Fruit fly (Drosophila melanogaster) S2 (cell line): ENCODE measurements around the gene Taf2.

Experiments
- CG8478 ChIP-seq: fragments of >200 bp; optimal IDR thresholded peaks from 2 replicates; lab custom pipeline; 2018
- CTCF ChIP-seq, 2 experiments: fragments of >200 bp; optimal IDR thresholded peaks; 2 replicates each; lab custom pipeline; 2018

The Taf2 gene

DNA sequence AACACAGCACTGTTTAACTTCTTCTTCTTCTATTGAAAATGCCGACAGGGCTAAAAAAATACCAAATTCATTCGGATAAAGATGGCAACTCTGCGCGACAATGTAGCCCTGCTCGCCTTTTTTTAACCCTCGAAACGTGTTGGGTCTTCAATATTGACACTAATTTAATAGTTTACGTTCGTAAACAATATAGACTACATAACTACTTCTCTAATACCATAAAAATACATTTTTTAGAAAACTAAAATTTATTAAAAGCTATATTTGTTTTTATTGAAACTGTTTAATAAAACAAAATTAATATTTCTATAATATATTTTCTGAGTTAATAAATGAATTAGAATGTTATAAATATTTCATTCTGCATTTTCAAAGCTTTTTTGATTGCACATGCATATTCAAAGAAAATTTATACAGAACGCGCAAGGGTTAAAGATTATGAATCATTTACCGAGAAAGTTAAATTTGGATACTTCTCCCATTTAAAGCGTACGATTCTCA is at the start of gene Taf2, which contains the start of gene CalpB:
Gene Taf2, minus strand, starts transcription at position 54 of the 501 bp plus-strand sequence.
Gene CalpB, plus strand, starts transcription at position 133 of the 501 bp plus-strand sequence.
- TF ChIP-seq CTCF (optimal IDR thresholded peaks at IDR 0.05; lab: Kevin White, UChicago): peak in 1 of 2 experiments; percentile 30
- TF ChIP-seq CG8478 (lab: Kevin White, UChicago): no peak

DNA sequence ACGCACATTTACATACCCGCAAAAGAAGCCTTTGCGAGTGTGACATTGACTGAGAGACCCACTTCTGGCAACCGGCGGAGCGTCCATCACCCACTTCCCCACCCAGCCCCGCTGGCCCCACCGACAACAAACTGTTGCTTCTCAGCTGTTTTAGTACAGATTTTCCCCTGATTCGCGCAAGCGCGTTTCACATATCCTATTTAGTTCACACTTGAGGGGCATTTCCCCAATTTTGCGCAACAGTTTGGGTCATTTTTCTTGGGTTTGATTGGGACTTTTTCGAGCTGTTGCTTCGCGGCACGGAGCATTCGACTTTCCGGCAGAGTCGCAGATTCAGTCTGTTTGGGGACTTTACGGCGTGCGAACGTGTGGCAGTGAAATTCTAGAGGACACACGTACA is 38.7 kb upstream of the Taf2 start:
- no peak for TF ChIP-seq CTCF (optimal IDR thresholded peaks at IDR 0.05; lab: Kevin White, UChicago)
- no peak for TF ChIP-seq CG8478 (lab: Kevin White, UChicago)

DNA sequence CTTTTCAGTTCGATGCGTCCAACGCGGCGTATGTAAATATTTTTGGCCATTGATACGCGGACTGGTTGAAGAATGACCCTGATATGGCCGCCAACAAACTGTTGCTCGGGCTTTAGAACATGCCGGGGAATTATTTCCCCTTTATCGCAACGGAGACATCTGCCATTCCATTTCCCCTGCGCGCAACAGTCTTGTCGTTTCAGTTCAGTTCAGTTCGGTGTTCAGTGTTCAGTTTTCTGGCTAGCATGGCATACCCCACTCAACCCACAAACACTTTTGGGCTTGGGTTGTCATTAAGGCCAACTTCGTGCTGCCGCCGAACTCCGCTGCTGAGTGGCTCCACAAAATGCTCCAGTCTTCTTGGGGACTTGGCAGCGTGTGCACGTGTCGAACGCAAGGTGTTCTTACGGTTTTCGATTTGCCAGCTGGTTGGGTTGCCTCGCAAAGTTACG is 19.3 kb upstream of the Taf2 start, which contains the start of gene bma:
Gene bma, plus strand, starts transcription at position 402 of the 452 bp plus-strand sequence.
- no peak for TF ChIP-seq CG8478 (lab: Kevin White, UChicago)
- no peak for TF ChIP-seq CTCF (optimal IDR thresholded peaks at IDR 0.05; lab: Kevin White, UChicago)

DNA sequence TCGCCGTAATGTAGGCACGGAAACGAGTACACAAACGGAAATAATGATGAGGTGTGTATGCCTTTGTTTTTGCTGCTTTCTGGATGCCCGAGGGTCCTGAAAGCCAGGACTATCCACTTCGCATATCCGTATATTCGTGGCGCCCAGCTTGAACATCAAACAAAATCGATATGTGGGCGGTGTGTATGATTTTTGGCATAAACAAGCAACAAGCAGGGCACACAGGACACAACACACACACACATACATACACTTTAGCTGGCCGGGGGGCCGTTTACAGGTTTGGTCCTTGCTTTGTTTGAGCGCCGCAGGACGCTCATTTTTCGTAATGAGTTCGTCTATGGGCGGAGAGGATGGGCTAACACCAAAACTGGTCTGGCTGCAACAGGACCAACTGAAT is 16.5 kb upstream of the Taf2 start:
- TF ChIP-seq CG8478 (lab: Kevin White, UChicago) (no peak), CTCF (optimal IDR thresholded peaks at IDR 0.05; lab: Kevin White, UChicago) (no peak)

DNA sequence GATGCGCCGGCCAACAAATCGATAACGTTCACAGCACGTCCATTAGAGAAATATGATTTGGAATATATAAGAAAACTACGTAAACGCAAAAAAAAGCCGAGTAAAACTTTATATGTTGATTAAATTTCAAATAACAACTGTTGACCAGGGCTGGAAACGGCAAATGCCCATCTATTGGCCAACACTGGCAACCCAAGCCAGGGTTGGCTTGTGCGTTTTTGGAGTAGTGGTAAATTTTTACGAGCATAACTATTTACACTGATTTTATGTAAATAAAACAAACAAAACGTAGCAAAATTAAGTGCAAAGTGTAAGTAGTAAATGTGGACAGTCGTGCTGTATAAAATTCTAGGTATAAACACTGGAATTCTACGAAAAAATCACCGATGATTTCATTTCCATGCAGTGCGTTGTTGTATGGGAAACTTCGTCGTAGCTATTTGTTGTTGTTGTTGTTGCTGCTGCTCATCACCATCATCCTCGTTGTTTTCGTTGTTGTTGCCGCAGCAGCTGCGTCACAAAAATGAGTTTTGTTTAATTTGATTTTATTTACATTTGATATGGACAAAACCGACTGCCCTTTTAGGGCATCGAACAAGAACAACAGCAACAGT is 10.7 kb upstream of the Taf2 start, which contains the start of gene nudE:
Gene nudE, plus strand, starts transcription at position 196 of the 614 bp plus-strand sequence.
- TF ChIP-seq CTCF (optimal IDR thresholded peaks at IDR 0.05; lab: Kevin White, UChicago): peak in 1 of 2 experiments; percentile 41
- TF ChIP-seq CG8478 (lab: Kevin White, UChicago): no peak

DNA sequence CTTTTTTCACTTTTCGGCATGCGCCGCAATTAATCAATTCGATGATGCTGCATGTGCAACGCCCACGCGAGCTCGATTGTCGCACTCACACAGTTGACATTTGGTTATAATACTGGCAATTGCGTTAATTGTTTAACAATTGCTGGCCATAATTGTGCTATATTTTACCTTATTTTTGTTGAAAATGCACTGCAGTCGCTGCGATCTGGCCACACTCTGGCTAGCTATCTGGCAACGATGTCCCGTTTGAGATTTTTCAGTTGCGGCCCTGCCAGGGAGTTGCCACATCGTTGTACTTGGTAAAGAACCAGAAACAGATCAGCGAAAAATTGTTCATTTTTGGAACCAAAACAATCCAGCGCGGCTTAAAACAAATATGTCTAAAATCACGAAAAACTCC is 9.9 kb upstream of the Taf2 start, which contains the start of the genes CG6707 and CG46387:
Gene CG6707, minus strand, starts transcription at position 221 of the 400 bp plus-strand sequence.
Gene CG46387, plus strand, starts transcription at position 272 of the 400 bp plus-strand sequence.
- TF ChIP-seq CG8478 (lab: Kevin White, UChicago): no peak
- TF ChIP-seq CTCF (optimal IDR thresholded peaks at IDR 0.05; lab: Kevin White, UChicago): peak; percentile 1 to 51

DNA sequence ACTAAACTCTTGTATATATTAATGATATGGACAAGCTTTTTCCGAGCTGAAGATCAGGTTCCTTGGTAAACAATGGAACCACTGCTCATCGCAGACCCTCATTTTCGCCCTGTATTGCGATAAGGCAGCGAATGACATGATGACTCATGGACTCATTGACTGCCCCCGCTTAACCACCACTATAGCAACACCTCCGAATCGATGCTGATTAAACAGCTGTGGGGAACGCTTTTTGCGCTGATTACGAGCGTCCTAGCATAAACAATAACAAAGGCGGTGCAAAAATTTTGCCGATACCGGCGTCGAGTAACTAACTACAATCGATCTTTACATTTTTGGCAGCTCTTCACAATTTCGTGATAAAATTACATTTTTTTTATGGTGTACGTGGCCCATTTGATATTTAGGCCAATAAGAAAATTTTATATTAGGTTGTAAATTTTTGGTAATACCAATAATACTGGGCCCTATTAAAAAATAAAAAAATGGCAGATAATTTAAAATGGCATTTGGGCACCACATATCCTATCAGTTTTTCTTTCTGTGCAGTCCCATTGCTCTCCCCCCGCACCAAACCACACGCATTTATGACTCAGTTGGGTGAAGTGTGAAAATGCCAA is 8.8 kb upstream of the Taf2 start:
- TF ChIP-seq CG8478 (lab: Kevin White, UChicago): no peak
- TF ChIP-seq CTCF (optimal IDR thresholded peaks at IDR 0.05; lab: Kevin White, UChicago): no peak

DNA sequence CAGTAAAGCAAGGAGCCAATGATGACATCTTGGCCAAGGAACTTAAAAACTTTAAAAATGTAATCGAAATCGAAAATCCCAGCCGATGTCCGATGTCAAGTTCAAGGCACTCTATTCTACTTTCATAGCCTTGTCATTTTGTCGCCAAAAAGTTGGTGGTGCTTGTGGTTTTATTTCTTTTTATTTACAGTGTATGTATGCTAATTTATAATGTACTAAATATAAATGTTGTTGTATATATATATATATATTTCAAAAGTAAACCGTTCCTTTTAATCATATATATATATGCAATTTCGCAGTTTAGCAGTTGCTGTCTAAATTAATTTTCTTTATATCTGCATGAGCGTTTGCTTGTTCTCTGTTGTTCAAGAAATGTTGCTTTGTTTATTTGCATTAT is 6.2 kb upstream of the Taf2 start, which contains the start of the genes CG6709 and Hez:
Gene CG6709, minus strand, starts transcription at position 101 of the 400 bp plus-strand sequence.
Gene Hez, minus strand, starts transcription at position 101 of the 400 bp plus-strand sequence.
- no peak for TF ChIP-seq CG8478 (lab: Kevin White, UChicago)
- no peak for TF ChIP-seq CTCF (optimal IDR thresholded peaks at IDR 0.05; lab: Kevin White, UChicago)

DNA sequence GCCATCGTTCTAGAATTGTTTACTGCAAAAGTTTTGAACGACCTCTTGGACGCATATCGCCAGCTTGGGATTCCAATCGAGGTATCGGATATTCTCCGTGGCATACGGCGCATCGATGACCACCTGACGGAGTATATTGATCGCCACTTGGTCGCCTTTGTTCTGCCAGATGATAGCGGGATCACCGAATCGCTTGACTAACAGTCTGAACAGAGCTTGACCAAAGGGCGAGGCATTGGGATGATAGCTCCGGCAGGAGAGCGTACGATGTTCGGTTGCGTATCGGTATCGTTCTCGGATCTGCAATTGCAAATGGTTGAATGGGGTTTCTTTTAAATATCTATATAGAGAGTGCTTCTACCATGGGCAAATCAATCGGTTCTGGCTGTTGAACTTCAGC is 5.5 kb upstream of the Taf2 start:
- TF ChIP-seq CTCF (optimal IDR thresholded peaks at IDR 0.05; lab: Kevin White, UChicago) (no peak), CG8478 (lab: Kevin White, UChicago) (no peak)

DNA sequence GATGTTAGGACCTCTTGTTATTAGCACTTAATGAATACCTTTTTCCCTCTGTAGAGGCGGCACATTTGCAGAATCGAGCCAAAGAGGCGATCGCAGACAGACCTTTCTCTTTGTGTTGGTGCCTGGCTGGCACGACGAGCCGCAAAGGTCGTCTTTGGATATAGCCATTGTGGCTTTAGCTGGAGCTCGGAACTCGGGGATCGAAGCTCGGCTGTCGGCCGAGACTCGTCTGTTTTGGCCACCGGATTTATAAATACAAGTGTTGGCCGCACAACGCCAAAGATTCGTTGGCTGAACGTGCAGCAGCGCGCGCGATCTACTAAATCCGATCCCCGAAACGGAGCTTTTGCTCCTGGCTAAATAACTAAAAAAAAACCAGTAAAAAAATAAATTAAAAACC is 9.8 kb downstream of the Taf2 start, which contains the start of gene CG34382:
Gene CG34382, plus strand, starts transcription at position 301 of the 400 bp plus-strand sequence.
- no peak for TF ChIP-seq CG8478 (lab: Kevin White, UChicago)
- no peak for TF ChIP-seq CTCF (optimal IDR thresholded peaks at IDR 0.05; lab: Kevin White, UChicago)

DNA sequence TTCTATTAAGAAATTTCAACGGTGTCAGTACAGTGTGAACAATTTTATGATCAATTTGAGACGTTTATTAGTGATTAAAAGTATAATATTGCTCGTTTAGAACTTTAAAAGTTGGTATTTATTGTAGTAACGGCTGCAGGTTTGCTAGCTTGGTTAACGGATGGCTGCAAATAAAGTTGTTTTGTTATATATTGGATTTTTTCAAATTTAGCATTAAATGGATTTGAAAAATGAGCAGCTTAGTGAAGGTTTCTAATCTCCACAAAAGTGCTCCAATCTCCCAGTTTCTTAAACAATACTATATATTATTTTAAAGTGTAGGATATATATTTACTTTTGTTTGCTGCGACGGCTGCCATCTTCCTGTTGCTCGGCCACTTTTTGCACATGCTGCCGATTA is 16.4 kb downstream of the Taf2 start:
- no peak for TF ChIP-seq CG8478 (lab: Kevin White, UChicago)
- TF ChIP-seq CTCF (optimal IDR thresholded peaks at IDR 0.05; lab: Kevin White, UChicago): no peak

DNA sequence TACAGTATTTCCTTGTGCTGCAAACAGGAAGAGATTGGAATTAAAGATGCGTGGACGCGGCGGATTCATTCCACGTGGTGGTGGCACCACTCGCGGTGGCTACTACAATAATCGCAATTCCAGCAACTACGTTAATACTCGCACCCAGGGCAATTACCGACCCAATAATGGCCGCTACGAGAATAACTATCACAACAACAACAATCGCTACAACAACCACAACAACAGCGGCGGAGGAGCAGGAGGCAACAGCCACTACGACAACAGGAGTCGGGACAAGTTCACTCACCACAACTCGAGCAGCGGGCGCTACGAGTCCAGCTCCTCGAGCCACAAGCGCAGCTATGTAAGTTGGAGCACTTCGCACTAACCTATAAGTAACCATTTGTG is 23.4 kb downstream of the Taf2 start:
- TF ChIP-seq CTCF (optimal IDR thresholded peaks at IDR 0.05; lab: Kevin White, UChicago) (no peak), CG8478 (lab: Kevin White, UChicago) (no peak)

DNA sequence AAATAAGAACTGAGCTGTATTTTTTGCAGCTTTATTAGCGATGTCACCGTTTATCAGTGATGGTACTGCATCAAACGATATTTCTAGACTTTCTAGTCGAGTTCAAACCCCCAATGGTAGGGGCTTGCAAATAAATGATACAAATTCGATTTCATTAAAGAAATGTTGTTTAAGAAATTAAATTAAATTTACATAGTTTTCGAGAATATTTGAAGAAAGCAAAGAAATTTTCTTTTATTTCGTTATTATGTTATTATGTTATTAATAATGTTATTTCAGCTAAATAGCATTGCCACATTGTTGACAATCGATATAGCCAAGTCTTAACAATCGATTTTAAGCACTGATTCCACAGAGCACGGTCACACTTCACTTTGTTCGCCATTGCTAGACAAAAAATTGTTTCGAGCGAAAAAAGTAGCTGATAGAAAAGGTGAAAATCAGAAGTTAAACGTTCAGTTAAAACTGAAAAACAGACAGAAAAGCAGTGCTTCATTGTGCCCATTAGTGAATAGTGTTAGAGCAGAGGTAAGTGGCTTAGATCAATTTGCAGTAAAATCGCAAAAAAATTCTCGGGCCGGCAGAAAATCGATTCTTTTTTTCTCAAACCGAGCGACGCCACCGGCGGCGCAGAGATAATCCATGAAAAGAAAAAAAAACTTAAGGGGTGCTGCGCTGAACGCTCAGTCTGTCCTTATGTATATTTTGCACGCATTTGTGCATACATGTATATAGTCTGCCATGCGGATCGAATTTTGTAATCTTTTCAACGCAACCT is 24.0 kb downstream of the Taf2 start, which contains the start of the genes iPLA2-VIA and Ciz1:
Gene iPLA2-VIA, minus strand, starts transcription at position 75 of the 778 bp plus-strand sequence.
Gene Ciz1, plus strand, starts transcription at position 365 of the 778 bp plus-strand sequence.
- no peak for TF ChIP-seq CG8478 (lab: Kevin White, UChicago)
- TF ChIP-seq CTCF (optimal IDR thresholded peaks at IDR 0.05; lab: Kevin White, UChicago): no peak

DNA sequence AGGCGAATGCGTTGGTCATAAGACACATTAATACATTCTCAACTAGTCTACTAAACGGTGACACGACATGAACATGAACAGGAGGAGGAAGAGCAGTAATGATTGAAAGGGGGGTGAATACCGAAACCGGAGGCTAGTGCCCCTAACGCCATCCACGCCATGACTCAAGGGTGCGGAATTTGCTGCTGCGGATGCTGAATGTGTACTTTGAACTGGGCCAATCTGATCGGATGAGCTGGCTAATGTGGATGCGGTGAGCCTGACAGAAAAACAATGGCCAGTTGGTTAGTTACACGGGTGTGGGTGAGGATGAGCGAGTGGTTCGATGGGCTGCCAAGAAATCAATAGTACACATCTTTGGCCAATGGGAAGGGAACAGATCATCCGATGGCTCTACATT is 24.8 kb downstream of the Taf2 start:
- TF ChIP-seq CTCF (optimal IDR thresholded peaks at IDR 0.05; lab: Kevin White, UChicago) (no peak), CG8478 (lab: Kevin White, UChicago) (no peak)
